Fruit fly (Drosophila melanogaster) whole organism, prepupa: ENCODE data around the gene flfl.
A peak's percentile ranks its signal among the peaks of the same experiment; 100 is the strongest.

Experiments
- Blimp-1 ChIP-seq: fragments of 200-800 bp; sonication (Bioruptor generic); optimal IDR thresholded peaks from 3 replicates; lab custom pipeline; 2017; ENCODE audit warnings: missing biosample characterization, missing genetic modification characterization, mild to moderate bottlenecking, moderate library complexity, missing genetic modification reagents
- CG11294 ChIP-seq: fragments of 200-800 bp; sonication (Bioruptor generic); IDR thresholded peaks from 2 replicates; pipeline ENCODE4 v1.3.6; 2022; ENCODE audit warnings: missing biosample characterization, missing genetic modification characterization
- CG11762 ChIP-seq: fragments of 200-800 bp; sonication (Bioruptor generic); optimal IDR thresholded peaks from 3 replicates; lab custom pipeline; 2016; ENCODE audit warnings: missing biosample characterization, missing genetic modification characterization; ENCODE audit not compliant: insufficient read depth
- CG11902 ChIP-seq: fragments of 200-800 bp; sonication (Bioruptor generic); optimal IDR thresholded peaks from 3 replicates; lab custom pipeline; 2016; ENCODE audit warnings: missing biosample characterization, missing genetic modification characterization
- CG15336 ChIP-seq: fragments of 200-800 bp; sonication (Bioruptor generic); IDR thresholded peaks from 2 replicates; pipeline ENCODE4 v1.3.6; 2022; ENCODE audit warnings: missing biosample characterization, missing genetic modification characterization
- CG1621 ChIP-seq: fragments of 200-800 bp; sonication (Bioruptor generic); optimal IDR thresholded peaks from 3 replicates; lab custom pipeline; 2018; ENCODE audit warnings: missing biosample characterization, mild to moderate bottlenecking, missing genetic modification characterization
- CG3032 ChIP-seq: fragments of 200-800 bp; optimal IDR thresholded peaks from 2 replicates; lab custom pipeline; 2019; ENCODE audit warnings: missing biosample characterization, mild to moderate bottlenecking, missing genetic modification characterization, moderate library complexity
- CG31627 ChIP-seq: fragments of 200-800 bp; sonication (Bioruptor generic); optimal IDR thresholded peaks from 3 replicates; lab custom pipeline; 2016; ENCODE audit warnings: missing biosample characterization, missing genetic modification characterization
- CG32006 ChIP-seq: fragments of 200-800 bp; sonication (Bioruptor generic); optimal IDR thresholded peaks from 3 replicates; lab custom pipeline; 2017; ENCODE audit warnings: missing biosample characterization, mild to moderate bottlenecking, missing genetic modification characterization
- CG3919 ChIP-seq: fragments of 200-800 bp; sonication (Bioruptor generic); optimal IDR thresholded peaks from 3 replicates; lab custom pipeline; 2016; ENCODE audit warnings: missing biosample characterization, missing genetic modification characterization
- CG4318 ChIP-seq: fragments of 200-800 bp; sonication (Bioruptor generic); optimal IDR thresholded peaks from 3 replicates; lab custom pipeline; 2017; ENCODE audit warnings: missing biosample characterization, mild to moderate bottlenecking, missing genetic modification characterization
- CG6163 ChIP-seq: fragments of 200-800 bp; sonication (Bioruptor generic); IDR thresholded peaks from 3 replicates; pipeline ENCODE4 v1.3.6; 2022; ENCODE audit warnings: missing biosample characterization, missing genetic modification characterization
- CG6276 ChIP-seq: fragments of 200-800 bp; sonication (Bioruptor generic); optimal IDR thresholded peaks from 2 replicates; lab custom pipeline; 2017; ENCODE audit warnings: missing biosample characterization, mild to moderate bottlenecking, missing genetic modification characterization
- CG6792 ChIP-seq: fragments of 200-800 bp; sonication (Bioruptor generic); optimal IDR thresholded peaks from 3 replicates; lab custom pipeline; 2016; ENCODE audit warnings: missing biosample characterization, missing genetic modification characterization
- CG6808 ChIP-seq: fragments of 200-800 bp; sonication (Bioruptor generic); optimal IDR thresholded peaks from 3 replicates; lab custom pipeline; 2017; ENCODE audit warnings: missing biosample characterization, missing genetic modification characterization, mild to moderate bottlenecking, moderate library complexity, missing genetic modification reagents
- CG6854 ChIP-seq: fragments of 200-800 bp; sonication (Bioruptor generic); optimal IDR thresholded peaks from 2 replicates; lab custom pipeline; 2017; ENCODE audit warnings: missing biosample characterization, mild to moderate bottlenecking, missing genetic modification characterization
- CG7368 ChIP-seq: fragments of 200-800 bp; sonication (Bioruptor generic); optimal IDR thresholded peaks from 3 replicates; lab custom pipeline; 2016; ENCODE audit warnings: missing biosample characterization, missing genetic modification characterization
- CG8119 ChIP-seq: fragments of 200-800 bp; sonication (Bioruptor generic); IDR thresholded peaks from 3 replicates; pipeline ENCODE4 v1.3.6; 2022; ENCODE audit warnings: missing biosample characterization, missing genetic modification characterization
- CG8319 ChIP-seq: fragments of 200-800 bp; sonication (Bioruptor generic); optimal IDR thresholded peaks from 3 replicates; lab custom pipeline; 2016; ENCODE audit warnings: missing biosample characterization, missing genetic modification characterization
- CG8632 ChIP-seq: fragments of 200-800 bp; sonication (Bioruptor generic); optimal IDR thresholded peaks from 3 replicates; lab custom pipeline; 2016; ENCODE audit warnings: missing biosample characterization, missing genetic modification characterization
- CG9139 ChIP-seq: fragments of 200-800 bp; sonication (Bioruptor generic); optimal IDR thresholded peaks from 3 replicates; lab custom pipeline; 2017; ENCODE audit warnings: missing biosample characterization, mild to moderate bottlenecking, missing genetic modification characterization
- Eip75B ChIP-seq: fragments of 200-800 bp; sonication (Bioruptor generic); optimal IDR thresholded peaks from 3 replicates; lab custom pipeline; 2016; ENCODE audit warnings: missing biosample characterization, missing genetic modification characterization
- Eip78C ChIP-seq: fragments of 200-800 bp; sonication (Bioruptor generic); peaks from one replicate; lab custom pipeline; 2016; ENCODE audit warnings: missing biosample characterization, missing genetic modification characterization
- Gug ChIP-seq: fragments of 200-800 bp; sonication (Bioruptor generic); IDR thresholded peaks from 2 replicates; pipeline ENCODE4 v1.3.6; 2022; ENCODE audit warnings: missing biosample characterization, missing genetic modification characterization
- Hr38 ChIP-seq: sonication (Bioruptor generic); optimal IDR thresholded peaks from 2 replicates; lab custom pipeline; 2016; ENCODE audit warnings: missing biosample characterization, missing genetic modification characterization
- Hr39 ChIP-seq: fragments of 200-800 bp; sonication (Bioruptor generic); optimal IDR thresholded peaks from 2 replicates; lab custom pipeline; 2016; ENCODE audit warnings: missing biosample characterization, missing genetic modification characterization
- Hr4 ChIP-seq: fragments of 200-800 bp; sonication (Bioruptor generic); optimal IDR thresholded peaks from 3 replicates; lab custom pipeline; 2016; ENCODE audit warnings: missing biosample characterization, missing genetic modification characterization
- Lpt ChIP-seq: fragments of 200-800 bp; sonication (Bioruptor generic); optimal IDR thresholded peaks from 3 replicates; lab custom pipeline; 2016; ENCODE audit warnings: missing biosample characterization, missing genetic modification characterization
- Met ChIP-seq: fragments of 200-800 bp; sonication (Bioruptor generic); optimal IDR thresholded peaks from 3 replicates; lab custom pipeline; 2016; ENCODE audit warnings: missing biosample characterization, missing genetic modification characterization
- Smox ChIP-seq: fragments of 200-800 bp; sonication (Bioruptor generic); optimal IDR thresholded peaks from 3 replicates; lab custom pipeline; 2016; ENCODE audit warnings: missing biosample characterization, missing genetic modification characterization
- Sox102F ChIP-seq: fragments of 200-800 bp; sonication (Bioruptor generic); optimal IDR thresholded peaks from 2 replicates; lab custom pipeline; 2016; ENCODE audit warnings: missing biosample characterization, mild to moderate bottlenecking, missing genetic modification characterization
- Sox14 ChIP-seq: fragments of 200-800 bp; sonication (Bioruptor generic); optimal IDR thresholded peaks from 3 replicates; lab custom pipeline; 2016; ENCODE audit warnings: missing biosample characterization, missing genetic modification characterization
- Sox15 ChIP-seq: fragments of 200-800 bp; sonication (Bioruptor generic); optimal IDR thresholded peaks from 3 replicates; lab custom pipeline; 2016; ENCODE audit warnings: missing biosample characterization, missing genetic modification characterization
- achi ChIP-seq: fragments of 200-800 bp; sonication (Bioruptor generic); optimal IDR thresholded peaks from 3 replicates; lab custom pipeline; 2016; ENCODE audit warnings: missing biosample characterization, missing genetic modification characterization
- acj6 ChIP-seq: fragments of 200-800 bp; sonication (Bioruptor generic); optimal IDR thresholded peaks from 3 replicates; lab custom pipeline; 2016; ENCODE audit warnings: missing biosample characterization, missing genetic modification characterization
- cyc ChIP-seq: fragments of 200-800 bp; sonication (Bioruptor generic); optimal IDR thresholded peaks from 3 replicates; lab custom pipeline; 2016; ENCODE audit warnings: missing biosample characterization, missing genetic modification characterization
- dac ChIP-seq: fragments of 200-800 bp; sonication (Bioruptor generic); optimal IDR thresholded peaks from 2 replicates; lab custom pipeline; 2017; ENCODE audit warnings: missing biosample characterization, mild to moderate bottlenecking, missing genetic modification characterization
- dsx ChIP-seq: fragments of 200-800 bp; optimal IDR thresholded peaks from 3 replicates; lab custom pipeline; 2019; ENCODE audit warnings: missing biosample characterization, mild to moderate bottlenecking, missing genetic modification characterization, moderate library complexity; ENCODE audit not compliant: poor library complexity, severe bottlenecking
- eg ChIP-seq: fragments of 200-800 bp; sonication (Bioruptor generic); IDR thresholded peaks from 3 replicates; pipeline ENCODE4 v1.3.6; 2022; ENCODE audit warnings: missing biosample characterization, missing genetic modification characterization
- fd85E ChIP-seq: fragments of 200-800 bp; sonication (Bioruptor generic); optimal IDR thresholded peaks from 3 replicates; lab custom pipeline; 2016; ENCODE audit warnings: missing biosample characterization, missing genetic modification characterization
- fkh ChIP-seq: fragments of 200-800 bp; sonication (Bioruptor generic); optimal IDR thresholded peaks from 3 replicates; lab custom pipeline; 2017; ENCODE audit warnings: missing biosample characterization, mild to moderate bottlenecking, missing genetic modification characterization, moderate library complexity
- lz ChIP-seq: fragments of 200-800 bp; sonication (Bioruptor generic); optimal IDR thresholded peaks from 3 replicates; lab custom pipeline; 2016; ENCODE audit warnings: missing biosample characterization, missing genetic modification characterization
- net ChIP-seq: fragments of 200-800 bp; sonication (Bioruptor generic); optimal IDR thresholded peaks from 3 replicates; lab custom pipeline; 2016; ENCODE audit warnings: missing biosample characterization, missing genetic modification characterization
- pdm3 ChIP-seq: fragments of 200-800 bp; sonication (Bioruptor generic); optimal IDR thresholded peaks from 3 replicates; lab custom pipeline; 2016; ENCODE audit warnings: missing biosample characterization, missing genetic modification characterization
- spab ChIP-seq: fragments of 200-800 bp; sonication (Bioruptor generic); optimal IDR thresholded peaks from 2 replicates; lab custom pipeline; 2017; ENCODE audit warnings: missing biosample characterization, mild to moderate bottlenecking, missing genetic modification characterization, missing genetic modification reagents
- ss ChIP-seq, 2 experiments: fragments of 200-800 bp; sonication (Bioruptor generic); optimal IDR thresholded peaks; 2 replicates in 1 of 2; 3 replicates in 1 of 2; lab custom pipeline; 2017 to 2018; ENCODE audit warnings: mild to moderate bottlenecking in 2 of 2, missing biosample characterization in 2 of 2, missing genetic modification characterization in 2 of 2, moderate library complexity in 1 of 2
- svp ChIP-seq: fragments of 200-800 bp; sonication (Bioruptor generic); peaks from one replicate; lab custom pipeline; 2016; ENCODE audit warnings: missing biosample characterization, missing genetic modification characterization
- vri ChIP-seq: fragments of 200-800 bp; sonication (Bioruptor generic); optimal IDR thresholded peaks from 3 replicates; lab custom pipeline; 2016; ENCODE audit warnings: missing biosample characterization, mild to moderate bottlenecking, missing genetic modification characterization

flfl gene

dm6 chr3R:13713984-13714532 is 30.3 kb downstream of the flfl start (continued):
- peak; percentile 15 for TF ChIP-seq CG6792
- no peak for TF ChIP-seq fd85E (GFP tag; lab: Kevin White, UChicago)
- no peak for TF ChIP-seq CG8119 (GFP tag; lab: Robert Waterston, UW)
- TF ChIP-seq Hr38 (GFP tag; lab: Kevin White, UChicago), result no peak
- TF ChIP-seq Gug (GFP tag; lab: Robert Waterston, UW), result peak; percentile 52
- TF ChIP-seq achi (GFP tag; lab: Kevin White, UChicago), result no peak
- TF ChIP-seq fkh (GFP tag; lab: Kevin White, UChicago), result peak; percentile 56
- no peak for TF ChIP-seq CG4318
- no peak for TF ChIP-seq net (GFP tag; lab: Kevin White, UChicago)
- no peak for TF ChIP-seq CG8319 (GFP tag; lab: Kevin White, UChicago)
- TF ChIP-seq CG15336 (GFP tag; lab: Robert Waterston, UW), result no peak
- TF ChIP-seq CG6854 (GFP tag; lab: Kevin White, UChicago), result no peak
- no peak for TF ChIP-seq pdm3
- TF ChIP-seq cyc (GFP tag; lab: Kevin White, UChicago), result peak; percentile 9
- peak; percentile 41 for TF ChIP-seq CG7368
- peak; percentile 6 for TF ChIP-seq Met (GFP tag; lab: Kevin White, UChicago)
- TF ChIP-seq eg (GFP tag; lab: Robert Waterston, UW), result peak; percentile 49; the same call in 1 of the 3 replicates
- no peak for TF ChIP-seq CG6276 (GFP tag; lab: Kevin White, UChicago)
- TF ChIP-seq Hr4 (GFP tag; lab: Kevin White, UChicago), result no peak
- no peak for TF ChIP-seq Blimp-1 (GFP tag; lab: Kevin White, UChicago)
- no peak for TF ChIP-seq Sox102F (GFP tag; lab: Kevin White, UChicago)
- no peak for TF ChIP-seq Sox15 (GFP tag; lab: Kevin White, UChicago)
- TF ChIP-seq Smox, result no peak
- TF ChIP-seq dsx (GFP tag; lab: Kevin White, UChicago), result peak; percentile 32
- no peak for TF ChIP-seq Sox14 (GFP tag; lab: Kevin White, UChicago)
- no peak for TF ChIP-seq CG11902 (GFP tag; lab: Kevin White, UChicago)
- TF ChIP-seq Hr39, result peak; percentile 18
- peak; percentile 6 for TF ChIP-seq lz
- TF ChIP-seq svp, result no peak
- no peak for TF ChIP-seq CG8632 (GFP tag; lab: Kevin White, UChicago)
- TF ChIP-seq, all 60 proteins: peak for 21

DNA sequence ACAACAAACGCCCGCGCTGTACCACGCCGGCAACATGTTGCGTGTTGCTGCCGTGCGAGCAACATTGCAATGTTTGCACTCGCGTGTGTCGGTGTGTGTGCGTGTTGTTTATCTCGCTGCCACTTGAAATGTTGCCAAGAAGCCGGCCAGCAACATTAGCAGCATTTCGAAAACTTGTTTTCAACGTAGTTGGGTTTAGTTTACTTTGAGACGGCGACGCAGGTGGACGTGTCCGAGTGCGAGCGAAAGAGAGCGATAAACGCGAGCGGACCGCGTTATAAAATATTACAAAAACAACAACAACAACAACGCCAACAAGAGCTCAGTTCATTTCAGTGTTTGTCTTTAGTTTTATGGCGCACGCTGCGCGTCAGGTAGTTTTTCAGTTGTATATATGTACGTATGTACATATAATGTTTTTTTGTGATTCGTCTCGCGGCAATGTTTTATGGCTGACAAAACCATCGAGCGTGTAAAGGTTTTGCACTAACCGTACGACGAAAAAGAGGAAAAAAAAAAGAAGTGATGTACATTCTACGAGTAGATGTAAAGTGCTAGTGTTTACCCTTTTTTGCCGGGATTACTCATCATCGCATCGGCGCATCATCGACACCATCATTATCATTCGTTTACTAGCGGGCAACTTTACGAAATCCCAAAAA is 31.4 kb downstream of the flfl start, which contains the start of gene kmr:
Gene kmr (plus strand): TSS at position 196 of the 662 bp plus-strand sequence.
- no peak for TF ChIP-seq spab (GFP tag; lab: Kevin White, UChicago)
- TF ChIP-seq net (GFP tag; lab: Kevin White, UChicago), result peak; percentile 48
- peak; percentile 23 for TF ChIP-seq CG6276 (GFP tag; lab: Kevin White, UChicago)
- TF ChIP-seq acj6 (GFP tag; lab: Kevin White, UChicago), result peak; percentile 5
- TF ChIP-seq dsx (GFP tag; lab: Kevin White, UChicago), result peak; percentile 58
- TF ChIP-seq vri (GFP tag; lab: Kevin White, UChicago), result peak; percentile 33
- peak; percentile 96 for TF ChIP-seq fkh (GFP tag; lab: Kevin White, UChicago)
- no peak for TF ChIP-seq CG11762 (GFP tag; lab: Kevin White, UChicago)
- TF ChIP-seq cyc (GFP tag; lab: Kevin White, UChicago), result no peak
- peak; percentile 46 for TF ChIP-seq Eip75B (GFP tag; lab: Kevin White, UChicago)
- no peak for TF ChIP-seq CG32006 (GFP tag; lab: Kevin White, UChicago)
- no peak for TF ChIP-seq Smox
- TF ChIP-seq CG11294, result no peak
- peak; percentile 49 for TF ChIP-seq CG1621 (tag; lab: Kevin White, UChicago)
- peak; percentile 13 for TF ChIP-seq CG3032 (tag; lab: Kevin White, UChicago)
- TF ChIP-seq CG9139, result no peak
- peak; percentile 32 for TF ChIP-seq CG3919 (GFP tag; lab: Kevin White, UChicago)
- peak; percentile 39 for TF ChIP-seq svp
- peak; percentile 81 for TF ChIP-seq Eip78C (GFP tag; lab: Kevin White, UChicago)
- no peak for TF ChIP-seq dac (GFP tag; lab: Kevin White, UChicago)
- peak; percentile 30 for TF ChIP-seq CG6808
- TF ChIP-seq pdm3, result no peak
- TF ChIP-seq eg (GFP tag; lab: Robert Waterston, UW), result peak; percentile 55; the same call in 2 of the 3 replicates
- TF ChIP-seq CG6163, result peak; percentile 57; the same call in 2 of the 3 replicates
- TF ChIP-seq ss (GFP tag; optimal IDR thresholded peaks at IDR 0.05; lab: Kevin White, UChicago), result peak; percentile 33 to 47
- TF ChIP-seq CG31627 (GFP tag; lab: Kevin White, UChicago), result no peak
- TF ChIP-seq Lpt (GFP tag; lab: Kevin White, UChicago), result peak; percentile 28
- TF ChIP-seq Sox102F (GFP tag; lab: Kevin White, UChicago), result peak; percentile 55
- peak; percentile 16; the same call in 1 of the 2 replicates for TF ChIP-seq CG15336 (GFP tag; lab: Robert Waterston, UW)
